Worm (Caenorhabditis elegans) whole organism, early embryonic: ENCODE results near the gene nmad-1.

ENCODE experiments used
- ama-1 ChIP-seq: fragments of 150-350 bp; optimal IDR thresholded peaks from 2 replicates; lab custom pipeline; 2014
- tbx-11 ChIP-seq: fragments of 200-800 bp; sonication (Bioruptor generic); IDR thresholded peaks from 2 replicates; pipeline ENCODE4 v1.3.6; 2022; ENCODE audit warnings: missing genetic modification characterization, missing compliant biosample characterization

DNA sequence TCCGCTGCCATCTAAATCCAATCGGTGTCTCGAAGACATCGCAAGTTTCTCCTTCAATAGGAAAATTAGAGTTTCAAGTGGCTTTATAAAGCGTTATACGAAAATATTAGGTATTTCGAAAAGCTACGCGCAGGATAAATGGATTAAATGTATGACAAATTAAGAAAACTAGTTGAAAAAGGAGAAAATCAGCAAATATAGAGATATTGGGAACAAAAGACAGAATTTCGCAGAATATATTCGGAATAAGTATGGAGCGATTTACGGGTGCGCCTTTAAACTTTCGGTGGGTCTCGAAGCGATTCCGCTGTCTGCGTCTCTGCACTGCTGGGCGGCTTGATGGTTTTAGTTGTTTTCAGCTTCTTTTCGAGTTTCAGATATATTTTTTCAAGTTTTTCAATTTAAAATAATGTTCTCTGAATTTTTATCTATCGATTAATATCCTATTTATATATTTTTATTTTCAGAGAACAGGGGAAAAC is 37.0 kb upstream of the nmad-1 start, which contains the start of the genes ddx-15 and ucr-1:
- TF ChIP-seq tbx-11 (GFP tag; lab: Robert Waterston, UW) = no peak
- TF ChIP-seq ama-1 (lab: Kevin White, UChicago) = no peak
